Worm (Caenorhabditis elegans) whole organism, L1 larva: ENCODE results near the gene tbx-43.

Experiments
- aha-1 ChIP-seq: fragments of 150-350 bp; optimal IDR thresholded peaks from 2 replicates; lab custom pipeline; 2014; ENCODE audit warnings: missing biosample characterization, missing genetic modification characterization
- lin-39 ChIP-seq: fragments of 150-350 bp; optimal IDR thresholded peaks from 2 replicates; lab custom pipeline; 2014; ENCODE audit warnings: missing biosample characterization, missing genetic modification reagents, missing genetic modification characterization
- mef-2 ChIP-seq: fragments of 150-350 bp; optimal IDR thresholded peaks from 2 replicates; lab custom pipeline; 2014; ENCODE audit warnings: missing biosample characterization, missing genetic modification characterization
- nhr-77 ChIP-seq: fragments of 150-350 bp; optimal IDR thresholded peaks from 2 replicates; lab custom pipeline; 2014; ENCODE audit warnings: missing biosample characterization, missing genetic modification characterization
- pqm-1 ChIP-seq: sonication (generic microtip); optimal IDR thresholded peaks from 3 replicates; lab custom pipeline; 2017; ENCODE audit warnings: missing biosample characterization, missing genetic modification characterization
- tbx-2 ChIP-seq: sonication (generic microtip); optimal IDR thresholded peaks from 2 replicates; lab custom pipeline; 2016; ENCODE audit warnings: missing genetic modification characterization, missing compliant biosample characterization
- unc-62 ChIP-seq: fragments of 150-350 bp; optimal IDR thresholded peaks from 2 replicates; lab custom pipeline; 2014; ENCODE audit warnings: missing biosample characterization, missing genetic modification reagents, missing genetic modification characterization

DNA sequence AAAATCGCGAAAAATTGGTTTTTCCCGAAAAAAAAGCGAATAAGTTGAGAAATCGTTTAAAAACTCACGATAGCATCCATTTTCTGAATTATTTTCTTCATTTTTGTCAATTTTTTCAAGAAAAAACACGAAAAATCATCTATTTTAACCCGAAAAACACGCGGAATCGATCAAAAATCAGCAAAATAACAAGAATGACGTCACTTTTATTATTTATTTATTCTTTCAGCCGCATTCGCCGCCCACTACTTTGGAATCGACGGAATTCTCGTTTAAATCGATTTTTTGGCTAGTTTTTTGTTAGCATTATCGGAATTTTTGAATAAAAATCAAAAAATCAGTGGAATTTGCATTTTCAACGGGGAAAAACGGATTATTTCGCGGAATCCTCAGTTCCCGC, 8.1 kb upstream of the tbx-43 start, which contains the start of gene Y39A3CL.4:
- TF ChIP-seq mef-2 (tag; lab: Kevin White, UChicago) (no peak), unc-62 (GFP tag; lab: Kevin White, UChicago) (no peak), aha-1 (tag; lab: Kevin White, UChicago) (no peak), nhr-77 (tag; lab: Kevin White, UChicago) (no peak), pqm-1 (no peak), lin-39 (tag; lab: Kevin White, UChicago) (no peak), tbx-2 (tag; lab: Kevin White, UChicago) (no peak)
